Worm (Caenorhabditis elegans) whole organism, L4/young adult: ENCODE results near the gene clec-60.

ENCODE experiments used
- W03F9.2 ChIP-seq: fragments of 150-350 bp; optimal IDR thresholded peaks from 2 replicates; lab custom pipeline; 2014; ENCODE audit warnings: missing biosample characterization, missing genetic modification characterization
- dao-5 ChIP-seq: sonication (generic microtip); optimal IDR thresholded peaks from 2 replicates; lab custom pipeline; 2016; ENCODE audit warnings: missing genotype, missing genetic modification characterization, moderate library complexity, missing compliant biosample characterization
- him-1 ChIP-seq: sonication (generic microtip); optimal IDR thresholded peaks from 2 replicates; lab custom pipeline; 2016; ENCODE audit warnings: missing genotype, missing genetic modification reagents, missing genetic modification characterization, missing compliant biosample characterization

DNA sequence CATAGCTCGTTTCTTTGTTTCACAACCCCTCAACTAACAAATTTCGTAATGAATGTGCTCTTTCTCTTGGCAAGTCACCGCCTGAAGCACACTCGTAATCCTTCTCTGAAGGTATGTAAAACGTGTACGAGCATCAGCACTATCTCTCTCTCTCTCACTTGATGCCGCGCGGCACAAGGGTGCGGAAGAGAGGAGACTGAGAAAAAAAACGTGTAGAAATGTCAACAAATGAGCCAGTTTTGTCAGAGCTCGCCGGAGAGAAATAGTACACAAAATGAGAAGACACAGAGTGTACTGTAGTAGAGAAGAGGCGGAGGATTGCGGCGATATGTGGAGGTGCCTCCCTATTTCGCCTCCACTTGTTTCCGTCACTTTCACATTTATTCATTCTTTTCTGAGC is 28.6 kb upstream of the clec-60 start, which contains the start of gene F59B10.3:
- TF ChIP-seq dao-5 (tag; lab: Kevin White, UChicago), result no peak
- no peak for TF ChIP-seq W03F9.2 (tag; lab: Kevin White, UChicago)
- TF ChIP-seq him-1 (tag; lab: Kevin White, UChicago), result no peak
